Worm (Caenorhabditis elegans) whole organism, L1 larva: ENCODE data around the gene K10D11.3.
A peak's percentile ranks its signal among the peaks of the same experiment; 100 is the strongest.

Experiments used
- C34B4.2 ChIP-seq: sonication (generic microtip); optimal IDR thresholded peaks from 2 replicates; lab custom pipeline; 2017; ENCODE audit warnings: mild to moderate bottlenecking, missing genetic modification characterization, missing compliant biosample characterization
- Y116A8C.19 ChIP-seq: sonication (generic microtip); optimal IDR thresholded peaks from 2 replicates; lab custom pipeline; 2016; ENCODE audit warnings: missing compliant biosample characterization, missing genetic modification characterization, borderline replicate concordance
- alr-1 ChIP-seq: fragments of 200-800 bp; sonication (Bioruptor generic); optimal IDR thresholded peaks from 2 replicates; lab custom pipeline; 2018; ENCODE audit warnings: borderline replicate concordance, mild to moderate bottlenecking, missing genetic modification characterization, missing compliant biosample characterization
- aly-2 ChIP-seq: fragments of 150-350 bp; optimal IDR thresholded peaks from 2 replicates; lab custom pipeline; 2014; ENCODE audit warnings: missing biosample characterization, missing genetic modification characterization
- blmp-1 ChIP-seq: fragments of 150-350 bp; optimal IDR thresholded peaks from 2 replicates; lab custom pipeline; 2014; ENCODE audit warnings: missing biosample characterization, missing genetic modification characterization
- ceh-88 ChIP-seq: fragments of 200-800 bp; sonication (Bioruptor generic); IDR thresholded peaks from 2 replicates; pipeline ENCODE4 v1.3.6; 2022; ENCODE audit warnings: missing genetic modification characterization, missing compliant biosample characterization
- ces-1 ChIP-seq: fragments of 150-350 bp; optimal IDR thresholded peaks from 2 replicates; lab custom pipeline; 2014; ENCODE audit warnings: missing biosample characterization, missing genetic modification reagents, missing genetic modification characterization
- dsc-1 ChIP-seq: sonication (generic microtip); optimal IDR thresholded peaks from 2 replicates; lab custom pipeline; 2016; ENCODE audit warnings: mild to moderate bottlenecking, missing genetic modification characterization, missing compliant biosample characterization
- efl-1 ChIP-seq, 4 experiments: fragments of 150-350 bp; optimal IDR thresholded peaks in 3 of 4; peaks in 1 of 4; 1 replicate in 1 of 4; 2 replicates in 3 of 4; lab custom pipeline; 2014; ENCODE audit warnings: missing biosample characterization in 2 of 4, missing genetic modification characterization in 2 of 4, missing genetic modification reagents in 2 of 4
- efl-3 ChIP-seq: fragments of 200-800 bp; sonication (Bioruptor generic); optimal IDR thresholded peaks from 2 replicates; lab custom pipeline; 2018; ENCODE audit warnings: mild to moderate bottlenecking, missing genetic modification characterization, missing compliant biosample characterization
- egl-27 ChIP-seq, 2 experiments: fragments of 150-350 bp in 1 of 2; sonication (generic microtip); optimal IDR thresholded peaks; 3 replicates each; lab custom pipeline; 2017 to 2018; ENCODE audit warnings: missing biosample characterization in 2 of 2, missing genetic modification characterization in 2 of 2, missing genetic modification reagents in 2 of 2
- elt-2 ChIP-seq: sonication (generic microtip); optimal IDR thresholded peaks from 2 replicates; lab custom pipeline; 2016; ENCODE audit warnings: missing genetic modification characterization, mild to moderate bottlenecking, inconsistent platforms, missing compliant biosample characterization, missing genetic modification reagents
- fkh-10 ChIP-seq: sonication (generic microtip); optimal IDR thresholded peaks from 2 replicates; lab custom pipeline; 2017; ENCODE audit warnings: missing biosample characterization, missing genetic modification reagents, missing genetic modification characterization
- fkh-8 ChIP-seq: sonication (generic microtip); optimal IDR thresholded peaks from 2 replicates; lab custom pipeline; 2016; ENCODE audit warnings: mild to moderate bottlenecking, missing genetic modification characterization, missing compliant biosample characterization
- fos-1 ChIP-seq: fragments of 150-350 bp; optimal IDR thresholded peaks from 2 replicates; lab custom pipeline; 2014; ENCODE audit warnings: missing biosample characterization, missing genetic modification characterization
- grh-1 ChIP-seq: fragments of 200-800 bp; sonication (Bioruptor generic); IDR thresholded peaks from 2 replicates; pipeline ENCODE4 v1.3.6; 2022; ENCODE audit warnings: missing genetic modification reagents, missing genetic modification characterization, missing compliant biosample characterization
- hlh-17 ChIP-seq: fragments of 200-800 bp; sonication (Bioruptor generic); optimal IDR thresholded peaks from 2 replicates; lab custom pipeline; 2018; ENCODE audit warnings: missing genetic modification characterization, mild to moderate bottlenecking, missing compliant biosample characterization, moderate library complexity, borderline replicate concordance
- irx-1 ChIP-seq: sonication (generic microtip); optimal IDR thresholded peaks from 2 replicates; lab custom pipeline; 2016; ENCODE audit warnings: missing genetic modification characterization, missing compliant biosample characterization
- isw-1 ChIP-seq: fragments of 200-800 bp; sonication (Bioruptor generic); IDR thresholded peaks from 2 replicates; pipeline ENCODE4 v1.3.6; 2022; ENCODE audit warnings: missing genetic modification characterization, missing compliant biosample characterization
- jun-1 ChIP-seq: fragments of 150-350 bp; optimal IDR thresholded peaks from 2 replicates; lab custom pipeline; 2014; ENCODE audit warnings: missing biosample characterization, missing genetic modification reagents, missing genetic modification characterization
- lin-13 ChIP-seq: fragments of 150-350 bp; optimal IDR thresholded peaks from 2 replicates; lab custom pipeline; 2014; ENCODE audit warnings: missing biosample characterization, missing genetic modification reagents, missing genetic modification characterization
- lin-14 ChIP-seq: fragments of 200-800 bp; sonication (Bioruptor generic); optimal IDR thresholded peaks from 2 replicates; lab custom pipeline; 2018; ENCODE audit warnings: mild to moderate bottlenecking, missing genetic modification characterization, moderate library complexity, missing compliant biosample characterization
- lin-15B ChIP-seq: fragments of 150-350 bp; sonication (generic microtip); optimal IDR thresholded peaks from 3 replicates; lab custom pipeline; 2014; ENCODE audit warnings: missing biosample characterization, missing genetic modification characterization
- lin-39 ChIP-seq: fragments of 150-350 bp; optimal IDR thresholded peaks from 2 replicates; lab custom pipeline; 2014; ENCODE audit warnings: missing biosample characterization, missing genetic modification reagents, missing genetic modification characterization
- lir-3 ChIP-seq: sonication (generic microtip); optimal IDR thresholded peaks from 2 replicates; lab custom pipeline; 2016; ENCODE audit warnings: mild to moderate bottlenecking, missing genetic modification characterization, moderate library complexity, missing compliant biosample characterization; ENCODE audit not compliant: poor library complexity
- mdl-1 ChIP-seq, 2 experiments: fragments of 150-350 bp; optimal IDR thresholded peaks; 2 replicates each; lab custom pipeline; 2014 to 2017; ENCODE audit warnings: missing biosample characterization in 2 of 2, missing genetic modification characterization in 2 of 2, inconsistent platforms in 1 of 2
- mef-2 ChIP-seq: fragments of 150-350 bp; optimal IDR thresholded peaks from 2 replicates; lab custom pipeline; 2014; ENCODE audit warnings: missing biosample characterization, missing genetic modification characterization
- mep-1 ChIP-seq: fragments of 150-350 bp; optimal IDR thresholded peaks from 2 replicates; lab custom pipeline; 2014; ENCODE audit warnings: missing biosample characterization, missing genetic modification characterization
- nhr-12 ChIP-seq: sonication (generic microtip); optimal IDR thresholded peaks from 2 replicates; lab custom pipeline; 2017; ENCODE audit warnings: missing biosample characterization, missing genetic modification characterization
- nhr-237 ChIP-seq: fragments of 150-350 bp; optimal IDR thresholded peaks from 2 replicates; lab custom pipeline; 2014; ENCODE audit warnings: missing biosample characterization, missing genetic modification characterization
- nhr-28 ChIP-seq: fragments of 150-350 bp; optimal IDR thresholded peaks from 2 replicates; lab custom pipeline; 2014; ENCODE audit warnings: missing biosample characterization, missing genetic modification characterization
- nhr-47 ChIP-seq: sonication (generic microtip); optimal IDR thresholded peaks from 2 replicates; lab custom pipeline; 2016; ENCODE audit warnings: mild to moderate bottlenecking, missing genetic modification characterization, moderate library complexity, missing compliant biosample characterization
- nhr-71 ChIP-seq: sonication (generic microtip); optimal IDR thresholded peaks from 2 replicates; lab custom pipeline; 2016; ENCODE audit warnings: mild to moderate bottlenecking, missing genetic modification characterization, moderate library complexity, missing compliant biosample characterization
- nhr-85 ChIP-seq: sonication (generic microtip); peaks from one replicate; lab custom pipeline; 2016; ENCODE audit warnings: missing genetic modification characterization, inconsistent platforms, missing compliant biosample characterization
- pag-3 ChIP-seq: sonication (generic microtip); optimal IDR thresholded peaks from 2 replicates; lab custom pipeline; 2017; ENCODE audit warnings: missing genetic modification characterization, mild to moderate bottlenecking, missing compliant biosample characterization, antibody characterized with exemption, borderline replicate concordance; ENCODE audit not compliant: insufficient read depth
- pax-3 ChIP-seq: fragments of 200-800 bp; sonication (Bioruptor generic); optimal IDR thresholded peaks from 2 replicates; lab custom pipeline; 2018; ENCODE audit warnings: mild to moderate bottlenecking, missing genetic modification characterization, moderate library complexity, missing compliant biosample characterization
- rnt-1 ChIP-seq: sonication (generic microtip); optimal IDR thresholded peaks from 2 replicates; lab custom pipeline; 2016; ENCODE audit warnings: mild to moderate bottlenecking, missing genetic modification characterization, moderate library complexity, missing compliant biosample characterization
- snu-23 ChIP-seq: sonication (generic microtip); optimal IDR thresholded peaks from 2 replicates; lab custom pipeline; 2016; ENCODE audit warnings: missing genetic modification characterization, missing compliant biosample characterization
- sox-4 ChIP-seq: sonication (generic microtip); optimal IDR thresholded peaks from 2 replicates; lab custom pipeline; 2016; ENCODE audit warnings: missing genetic modification characterization, missing compliant biosample characterization
- sptf-1 ChIP-seq: fragments of 150-350 bp; optimal IDR thresholded peaks from 2 replicates; lab custom pipeline; 2014; ENCODE audit warnings: missing biosample characterization, missing genetic modification characterization
- swsn-7 ChIP-seq: sonication (generic microtip); optimal IDR thresholded peaks from 2 replicates; lab custom pipeline; 2016; ENCODE audit warnings: missing genetic modification characterization, missing compliant biosample characterization
- tbx-2 ChIP-seq: sonication (generic microtip); optimal IDR thresholded peaks from 2 replicates; lab custom pipeline; 2016; ENCODE audit warnings: missing genetic modification characterization, missing compliant biosample characterization
- tlp-1 ChIP-seq: fragments of 150-350 bp; optimal IDR thresholded peaks from 2 replicates; lab custom pipeline; 2014; ENCODE audit warnings: missing biosample characterization, missing genetic modification characterization
- unc-130 ChIP-seq: fragments of 150-350 bp; optimal IDR thresholded peaks from 2 replicates; lab custom pipeline; 2017; ENCODE audit warnings: missing biosample characterization, missing genetic modification characterization, inconsistent platforms
- unc-62 ChIP-seq: fragments of 150-350 bp; optimal IDR thresholded peaks from 2 replicates; lab custom pipeline; 2014; ENCODE audit warnings: missing biosample characterization, missing genetic modification reagents, missing genetic modification characterization
- unc-86 ChIP-seq: sonication (generic microtip); optimal IDR thresholded peaks from 2 replicates; lab custom pipeline; 2016; ENCODE audit warnings: missing genetic modification characterization, missing compliant biosample characterization
- unc-98 ChIP-seq: fragments of 200-800 bp; sonication (Bioruptor generic); IDR thresholded peaks from 2 replicates; pipeline ENCODE4 v1.3.6; 2022; ENCODE audit warnings: missing genetic modification characterization, missing compliant biosample characterization
- vab-15 ChIP-seq: sonication (generic microtip); optimal IDR thresholded peaks from 2 replicates; lab custom pipeline; 2017; ENCODE audit warnings: missing genotype, mild to moderate bottlenecking, missing genetic modification characterization, missing compliant biosample characterization
- xbp-1 ChIP-seq: sonication (generic microtip); optimal IDR thresholded peaks from 2 replicates; lab custom pipeline; 2016; ENCODE audit warnings: missing genetic modification characterization, missing compliant biosample characterization
- ztf-11 ChIP-seq, 2 experiments: sonication (generic microtip); optimal IDR thresholded peaks; 2 replicates each; lab custom pipeline; 2016 to 2017; ENCODE audit warnings: missing genetic modification characterization in 2 of 2, missing biosample characterization in 1 of 2, missing compliant biosample characterization in 1 of 2

K10D11.3 gene

DNA sequence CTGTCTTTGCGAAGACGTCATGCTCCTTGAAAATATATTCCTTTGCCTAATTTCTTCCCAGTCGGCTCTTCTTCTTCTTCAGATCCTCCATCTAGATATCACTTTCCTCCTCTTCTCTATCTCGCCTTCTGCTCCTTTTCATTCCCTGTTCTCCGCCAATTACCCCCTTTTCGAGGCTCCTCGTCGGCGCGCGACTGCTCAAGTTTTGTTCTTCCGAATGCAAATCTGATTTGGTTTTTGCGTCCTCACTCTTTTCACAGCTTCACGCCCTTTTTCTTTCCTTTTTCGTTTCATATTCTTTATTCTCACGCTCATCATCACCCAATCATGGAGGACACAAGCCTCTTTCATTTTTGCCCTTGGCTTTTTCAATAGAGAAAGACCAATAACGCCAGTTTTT lies 30.9 kb upstream of the K10D11.3 start (continued):
- TF ChIP-seq grh-1: no peak
- TF ChIP-seq tbx-2 (tag; lab: Kevin White, UChicago): no peak

DNA sequence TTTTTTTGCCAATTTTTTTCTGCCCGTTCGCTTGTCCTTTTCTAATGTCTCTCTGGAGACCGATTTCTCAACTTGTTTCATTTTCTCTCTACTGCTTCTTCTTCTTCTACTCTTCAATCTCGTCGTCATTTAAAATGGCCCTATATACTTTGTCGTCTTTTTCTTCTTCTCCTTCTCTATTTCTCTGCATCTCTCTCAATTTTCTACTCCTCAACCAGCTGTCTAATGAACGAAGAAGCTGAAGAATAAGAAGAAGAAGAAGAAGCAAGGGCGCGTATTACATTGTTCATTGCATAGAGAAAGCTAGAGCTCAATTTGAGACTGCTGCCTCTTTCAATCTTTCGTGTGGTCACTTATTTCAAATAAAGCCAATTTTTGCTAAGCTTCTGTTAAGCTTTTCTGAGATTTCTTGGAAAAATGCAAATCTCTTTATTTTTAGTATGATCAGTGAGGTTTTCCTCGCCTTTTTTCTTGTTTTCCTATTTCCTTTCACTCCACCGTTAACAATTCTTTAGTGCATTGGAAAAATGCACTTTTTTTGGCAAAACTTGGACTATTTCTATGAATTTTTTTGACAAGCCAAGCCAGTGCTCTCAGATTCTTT lies 30.0 kb upstream of the K10D11.3 start:
- TF ChIP-seq nhr-237 (tag; lab: Kevin White, UChicago) (no peak), xbp-1 (no peak), fos-1 (tag; lab: Kevin White, UChicago) (no peak), egl-27 (tag; optimal IDR thresholded peaks at IDR 0.05; lab: Kevin White, UChicago) (no peak), tlp-1 (tag; lab: Kevin White, UChicago) (no peak), nhr-12 (no peak), hlh-17 (GFP tag; lab: Kevin White, UChicago) (no peak), rnt-1 (tag; lab: Kevin White, UChicago) (peak; percentile 30), dsc-1 (peak; percentile 89), lin-14 (GFP tag; lab: Kevin White, UChicago) (peak; percentile 87), aly-2 (tag; lab: Kevin White, UChicago) (no peak), lin-39 (no peak), vab-15 (tag; lab: Kevin White, UChicago) (no peak), mep-1 (tag; lab: Kevin White, UChicago) (peak; percentile 27), nhr-47 (tag; lab: Kevin White, UChicago) (peak; percentile 43), nhr-71 (tag; lab: Kevin White, UChicago) (peak; percentile 37), fkh-10 (peak; percentile 11), ztf-11 (tag; optimal IDR thresholded peaks at IDR 0.05; lab: Kevin White, UChicago) (no peak), Y116A8C.19 (no peak), unc-98 (GFP tag; lab: Robert Waterston, UW) (no peak), sptf-1 (no peak), fkh-8 (peak; percentile 53), swsn-7 (tag; lab: Kevin White, UChicago) (peak; percentile 15), snu-23 (peak; percentile 31), lir-3 (tag; lab: Kevin White, UChicago) (no peak), unc-62 (no peak), unc-86 (tag; lab: Kevin White, UChicago) (no peak), elt-2 (no peak), pag-3 (tag; lab: Kevin White, UChicago) (no peak), ceh-88 (GFP tag; lab: Robert Waterston, UW) (no peak), mdl-1 (tag; optimal IDR thresholded peaks at IDR 0.05; lab: Kevin White, UChicago) (no peak), irx-1 (tag; lab: Kevin White, UChicago) (no peak), ces-1 (no peak), C34B4.2 (tag; lab: Kevin White, UChicago) (no peak), alr-1 (tag; lab: Kevin White, UChicago) (no peak), jun-1 (tag; lab: Kevin White, UChicago) (no peak), nhr-28 (tag; lab: Kevin White, UChicago) (no peak), lin-15B (tag; lab: Kevin White, UChicago) (no peak), lin-13 (no peak), blmp-1 (tag; lab: Kevin White, UChicago) (no peak), unc-130 (tag; lab: Kevin White, UChicago) (no peak), sox-4 (no peak), pax-3 (tag; lab: Kevin White, UChicago) (peak; percentile 28), efl-3 (no peak), grh-1 (no peak), mef-2 (tag; lab: Kevin White, UChicago) (no peak), isw-1 (GFP tag; lab: Robert Waterston, UW) (no peak), efl-1 (optimal IDR thresholded peaks at IDR 0.05; lab: Kevin White, UChicago) (peak; percentile 24 to 29), efl-1 (GFP tag; optimal IDR thresholded peaks at IDR 0.05 in 1 of 2; lab: Kevin White, UChicago) (no peak), nhr-85 (tag; lab: Kevin White, UChicago) (no peak)
